Fruit fly (Drosophila melanogaster) whole organism, pupa: Measurements from ENCODE around the gene cDIP.
A peak's percentile ranks its signal among the peaks of the same experiment; 100 is the strongest.

Experiments
- CG10348 ChIP-seq: fragments of 200-800 bp; sonication (Bioruptor generic); IDR thresholded peaks from 2 replicates; pipeline ENCODE4 v1.3.6; 2022; ENCODE audit warnings: missing biosample characterization, missing genetic modification characterization
- CG13204 ChIP-seq: fragments of 200-800 bp; sonication (Bioruptor generic); optimal IDR thresholded peaks from 2 replicates; lab custom pipeline; 2018; ENCODE audit warnings: missing biosample characterization, mild to moderate bottlenecking, missing genetic modification characterization, moderate library complexity
- CG15710 ChIP-seq: fragments of 200-800 bp; sonication (Bioruptor generic); optimal IDR thresholded peaks from 2 replicates; lab custom pipeline; 2018; ENCODE audit warnings: missing biosample characterization, mild to moderate bottlenecking, missing genetic modification characterization, moderate library complexity
- CG17806 ChIP-seq: fragments of 200-800 bp; sonication (Bioruptor generic); optimal IDR thresholded peaks from 2 replicates; lab custom pipeline; 2018; ENCODE audit warnings: missing biosample characterization, mild to moderate bottlenecking, missing genetic modification characterization, moderate library complexity
- CG34367 ChIP-seq: fragments of 200-800 bp; sonication (Bioruptor generic); optimal IDR thresholded peaks from 2 replicates; lab custom pipeline; 2018; ENCODE audit warnings: missing biosample characterization, mild to moderate bottlenecking, missing genetic modification characterization
- CG4496 ChIP-seq: fragments of 200-800 bp; sonication (Bioruptor generic); IDR thresholded peaks from 3 replicates; pipeline ENCODE4 v1.3.6; 2022; ENCODE audit warnings: missing biosample characterization, missing genetic modification characterization
- CG8159 ChIP-seq: fragments of 200-800 bp; sonication (Bioruptor generic); optimal IDR thresholded peaks from 3 replicates; lab custom pipeline; 2018; ENCODE audit warnings: missing biosample characterization, mild to moderate bottlenecking, missing genetic modification characterization, moderate library complexity
- CG8301 ChIP-seq: fragments of 200-800 bp; sonication (Bioruptor generic); optimal IDR thresholded peaks from 2 replicates; lab custom pipeline; 2018; ENCODE audit warnings: missing biosample characterization, mild to moderate bottlenecking, missing genetic modification characterization
- CG9948 ChIP-seq: fragments of 200-800 bp; sonication (Bioruptor generic); optimal IDR thresholded peaks from 2 replicates; lab custom pipeline; 2018; ENCODE audit warnings: missing biosample characterization, mild to moderate bottlenecking, missing genetic modification characterization, moderate library complexity
- Snoo ChIP-seq: fragments of 200-800 bp; sonication (Bioruptor generic); optimal IDR thresholded peaks from 3 replicates; lab custom pipeline; 2017; ENCODE audit warnings: missing biosample characterization, mild to moderate bottlenecking, missing genetic modification characterization, inconsistent platforms
- fd96Ca ChIP-seq: fragments of 200-800 bp; sonication (Bioruptor generic); IDR thresholded peaks from 3 replicates; pipeline ENCODE4 v1.3.6; 2022; ENCODE audit warnings: missing biosample characterization, missing genetic modification characterization
- rn ChIP-seq: fragments of 200-800 bp; sonication (Bioruptor generic); IDR thresholded peaks from 2 replicates; pipeline ENCODE4 v1.3.6; 2022; ENCODE audit warnings: missing biosample characterization, missing genetic modification characterization

dm6 chr3R:21154130-21154529 lies 6.8 kb downstream of the cDIP start:
- peak; percentile 51; the same call in 1 of the 3 replicates for TF ChIP-seq CG4496 (GFP tag; lab: Robert Waterston, UW)
- TF ChIP-seq CG13204 (GFP tag; lab: Kevin White, UChicago): no peak
- no peak for TF ChIP-seq CG15710
- TF ChIP-seq CG34367 (tag; lab: Kevin White, UChicago): no peak
- no peak for TF ChIP-seq CG17806 (tag; lab: Kevin White, UChicago)
- TF ChIP-seq CG8301 (tag; lab: Kevin White, UChicago): no peak
- TF ChIP-seq CG9948 (tag; lab: Kevin White, UChicago): no peak
- TF ChIP-seq Snoo: no peak
- no peak for TF ChIP-seq CG10348 (GFP tag; lab: Robert Waterston, UW)
- no peak for TF ChIP-seq rn (GFP tag; lab: Robert Waterston, UW)
- no peak for TF ChIP-seq CG8159
- peak; percentile 33; the same call in 1 of the 3 replicates for TF ChIP-seq fd96Ca (GFP tag; lab: Robert Waterston, UW)
